Fruit fly (Drosophila melanogaster) whole organism, larva: ENCODE measurements around the gene CG14543.

Experiments
- noc ChIP-seq: fragments of 200-800 bp; sonication (Bioruptor generic); optimal IDR thresholded peaks from 3 replicates; lab custom pipeline; 2019; ENCODE audit warnings: missing biosample characterization, mild to moderate bottlenecking, missing genetic modification characterization, moderate library complexity

Gene CG14543

DNA sequence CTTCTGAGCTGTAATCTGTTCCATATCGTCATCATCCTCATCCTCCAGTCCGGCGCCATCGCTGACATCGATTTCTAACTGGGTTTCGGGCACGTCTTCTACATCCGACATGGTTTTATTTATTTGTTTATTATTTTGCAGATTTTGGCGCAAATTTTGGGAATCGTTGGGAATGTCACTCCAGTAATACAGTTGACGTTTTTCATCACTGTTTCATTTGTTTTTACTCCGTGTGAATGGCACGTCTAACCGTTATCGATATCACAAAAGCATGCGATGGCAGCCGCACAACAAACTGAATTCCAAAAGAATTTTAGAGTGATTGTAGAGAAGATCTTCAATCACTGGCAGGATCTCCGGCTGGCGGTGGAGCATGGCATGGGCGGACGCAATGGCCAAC lies at the start of gene CG14543, which contains the start of gene Sld5:
CG14543 (plus strand) TSS at position 250 of the 400 bp plus-strand sequence.
Sld5 (minus strand) TSS at position 167 of the 400 bp plus-strand sequence.
- TF ChIP-seq noc (tag; lab: Kevin White, UChicago), result no peak

DNA sequence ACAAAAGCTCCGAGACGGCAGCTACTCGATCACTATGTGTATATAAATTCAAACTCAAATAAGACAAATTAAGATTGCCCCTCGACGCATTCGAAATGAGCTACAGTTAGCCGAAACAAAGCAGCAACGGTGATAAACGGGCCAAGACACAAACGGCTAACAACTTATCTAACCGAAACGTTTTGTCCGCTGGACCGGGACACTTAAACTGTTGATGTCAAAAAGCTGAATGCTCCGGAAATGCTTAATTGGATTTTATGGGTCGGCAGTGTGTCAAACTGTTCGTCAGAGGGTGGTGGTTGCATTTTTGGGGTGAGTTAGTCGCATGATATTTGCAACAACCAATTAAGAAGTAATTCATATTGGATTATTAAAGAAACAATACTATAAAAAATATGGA lies 49.1 kb upstream of the CG14543 start:
- TF ChIP-seq noc (tag; lab: Kevin White, UChicago), result no peak

DNA sequence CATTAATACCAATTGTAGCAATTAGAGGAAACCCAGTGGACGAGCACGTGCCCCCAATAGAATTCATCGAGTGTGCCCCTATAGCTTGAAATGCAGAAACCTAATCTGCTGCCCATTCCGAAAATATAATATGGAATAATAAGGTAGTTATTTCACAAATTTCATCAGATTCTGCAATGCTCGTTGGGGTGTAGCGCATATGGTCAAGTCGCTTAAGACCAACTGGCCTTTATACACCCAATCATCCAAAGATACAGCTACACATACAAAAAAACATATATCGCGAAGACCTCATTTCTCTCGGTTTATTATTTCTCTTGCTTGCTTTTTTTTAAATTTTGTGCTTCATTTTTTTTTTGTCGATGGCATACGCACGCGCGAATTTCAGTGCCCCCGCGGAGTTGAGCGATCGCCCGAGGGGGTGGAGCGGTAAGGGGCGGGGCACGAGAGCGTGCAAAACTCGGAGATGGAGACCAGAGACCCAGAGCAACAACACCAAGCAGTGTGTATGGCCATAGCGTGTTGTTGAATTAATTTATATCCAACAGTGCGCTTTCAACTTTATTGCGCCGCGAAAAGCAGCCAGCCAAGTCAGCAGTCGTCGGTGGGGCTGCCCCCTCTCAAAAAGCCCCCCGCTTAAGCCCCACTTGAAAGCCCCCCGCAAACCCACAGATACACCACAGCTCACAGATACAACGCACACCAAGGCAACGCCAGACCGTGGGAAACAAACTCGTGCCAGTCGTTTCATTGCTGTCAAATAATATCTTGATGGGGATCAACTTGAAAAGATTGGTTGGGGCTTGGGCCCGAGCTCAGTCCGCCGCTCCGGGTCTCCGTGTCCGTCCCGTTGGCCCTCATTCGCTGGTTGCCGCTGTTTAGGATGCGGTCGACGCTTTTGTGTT lies 48.2 kb upstream of the CG14543 start:
- peak; percentile 56 for TF ChIP-seq noc (tag; lab: Kevin White, UChicago)

DNA sequence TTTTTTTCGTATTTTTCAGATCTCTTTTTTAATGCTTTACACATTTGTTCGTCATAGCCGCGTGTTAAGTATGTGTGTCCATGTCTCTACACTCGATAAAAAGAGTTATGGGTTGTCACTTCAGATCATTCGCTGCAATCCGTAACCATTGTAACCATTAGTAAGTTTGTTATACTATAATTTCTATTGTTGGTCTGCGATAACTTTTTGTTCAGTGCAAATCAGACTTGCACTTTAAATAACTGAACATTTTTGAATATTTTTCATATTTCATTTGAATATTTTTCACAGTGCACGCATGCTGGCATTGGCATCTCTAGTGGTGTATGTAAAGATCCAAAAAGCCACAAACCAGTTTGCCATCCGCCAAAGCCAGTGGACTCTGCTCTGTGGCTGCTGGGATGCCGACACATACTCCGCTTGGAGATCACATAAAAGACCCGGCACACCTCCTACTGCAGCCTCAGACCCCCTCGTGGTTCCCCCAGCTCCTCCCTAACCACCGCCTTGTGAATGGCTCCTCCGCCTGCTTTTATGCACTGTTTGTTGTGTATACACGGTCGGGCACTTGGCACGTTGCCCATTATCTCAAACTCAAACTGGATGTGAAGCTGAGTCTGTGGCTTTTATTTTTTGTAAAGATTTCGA lies 47.4 kb upstream of the CG14543 start:
- peak; percentile 85 for TF ChIP-seq noc (tag; lab: Kevin White, UChicago)

DNA sequence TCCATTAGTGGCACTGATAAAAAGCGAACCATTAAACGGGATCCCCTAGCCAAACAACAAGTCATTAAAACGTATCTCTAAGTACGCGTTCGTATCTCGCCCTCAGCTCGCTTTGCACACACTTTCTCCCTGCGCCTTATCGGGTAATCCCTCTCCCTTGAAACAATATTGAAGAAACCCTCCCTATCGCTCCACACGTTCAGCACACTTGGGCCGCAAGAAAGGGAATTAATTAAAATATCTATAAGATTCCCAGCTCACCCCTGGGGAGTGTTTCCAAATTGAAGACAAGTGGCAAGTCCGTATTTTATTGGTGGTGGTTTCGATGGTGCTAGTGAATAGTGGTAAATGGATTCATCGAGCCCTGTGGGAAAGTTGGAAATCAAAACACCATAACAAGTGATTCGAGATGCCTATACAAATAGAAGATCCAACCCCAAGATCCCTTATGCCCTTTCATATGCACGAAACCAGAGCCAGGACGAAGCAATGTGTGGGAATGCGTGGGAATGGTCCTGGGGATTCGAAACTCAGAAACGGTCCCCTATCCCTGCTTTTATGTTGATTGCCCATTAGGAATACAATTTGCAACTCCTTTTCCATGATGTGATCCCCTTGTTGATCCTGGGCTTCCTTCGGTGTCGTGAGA lies 46.5 kb upstream of the CG14543 start:
- no peak for TF ChIP-seq noc (tag; lab: Kevin White, UChicago)

DNA sequence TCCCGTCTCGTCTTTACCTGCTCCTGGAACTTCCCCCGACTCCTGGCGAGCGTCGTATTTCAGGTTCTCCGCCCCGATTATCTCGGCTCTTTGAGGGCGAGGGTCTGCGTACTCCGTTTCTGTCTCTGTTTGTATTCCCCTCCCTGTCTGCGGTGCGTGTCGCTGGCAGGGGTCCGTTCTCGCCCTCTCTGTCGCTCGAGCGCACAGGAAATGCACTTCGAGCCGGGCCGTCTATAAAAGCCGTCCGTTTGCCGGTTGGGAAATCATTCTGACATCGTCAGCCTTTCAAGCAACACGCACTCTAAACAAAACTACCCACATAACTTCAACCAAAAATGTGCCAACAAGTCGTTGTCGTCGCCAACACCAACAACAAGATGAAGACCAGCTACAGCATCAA lies 45.8 kb upstream of the CG14543 start:
- TF ChIP-seq noc (tag; lab: Kevin White, UChicago), result no peak

DNA sequence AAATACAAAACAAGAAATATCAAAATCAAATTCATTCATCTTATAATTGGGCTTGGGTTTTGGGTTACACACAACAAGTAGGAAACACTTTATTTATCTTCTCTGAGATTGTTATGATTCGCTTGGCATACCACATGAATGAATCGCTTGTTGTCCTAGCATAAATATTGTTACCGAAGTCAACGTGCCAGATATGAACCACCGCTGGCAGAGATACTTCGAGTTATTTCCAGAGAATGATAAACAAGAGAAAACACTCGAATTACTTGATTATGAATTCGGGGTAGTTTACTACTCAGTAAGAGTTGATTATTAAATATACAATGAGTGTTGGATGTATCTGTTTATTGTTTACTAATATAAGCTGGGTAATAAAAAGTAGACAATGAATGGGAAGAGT lies 44.9 kb upstream of the CG14543 start:
- TF ChIP-seq noc (tag; lab: Kevin White, UChicago), result no peak

DNA sequence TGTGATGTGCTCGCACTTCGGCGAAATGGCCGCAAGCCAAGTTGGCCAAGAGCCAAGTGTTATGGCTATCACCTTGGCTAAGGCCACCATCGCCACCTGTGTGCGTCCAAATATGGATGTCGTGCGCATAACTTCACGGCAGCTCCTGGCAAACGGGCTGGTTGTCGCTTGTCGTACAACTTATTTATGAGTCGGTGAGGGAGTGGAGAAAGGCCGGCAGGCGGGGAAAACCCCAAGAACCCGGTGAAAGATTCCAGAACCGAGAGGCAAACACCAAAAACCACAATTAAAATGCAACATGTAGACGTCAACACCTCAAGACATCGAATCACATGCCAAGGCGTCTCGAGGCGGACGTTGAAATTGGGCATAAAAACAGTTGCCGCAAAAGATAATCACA lies 44.1 kb upstream of the CG14543 start:
- TF ChIP-seq noc (tag; lab: Kevin White, UChicago), result no peak

DNA sequence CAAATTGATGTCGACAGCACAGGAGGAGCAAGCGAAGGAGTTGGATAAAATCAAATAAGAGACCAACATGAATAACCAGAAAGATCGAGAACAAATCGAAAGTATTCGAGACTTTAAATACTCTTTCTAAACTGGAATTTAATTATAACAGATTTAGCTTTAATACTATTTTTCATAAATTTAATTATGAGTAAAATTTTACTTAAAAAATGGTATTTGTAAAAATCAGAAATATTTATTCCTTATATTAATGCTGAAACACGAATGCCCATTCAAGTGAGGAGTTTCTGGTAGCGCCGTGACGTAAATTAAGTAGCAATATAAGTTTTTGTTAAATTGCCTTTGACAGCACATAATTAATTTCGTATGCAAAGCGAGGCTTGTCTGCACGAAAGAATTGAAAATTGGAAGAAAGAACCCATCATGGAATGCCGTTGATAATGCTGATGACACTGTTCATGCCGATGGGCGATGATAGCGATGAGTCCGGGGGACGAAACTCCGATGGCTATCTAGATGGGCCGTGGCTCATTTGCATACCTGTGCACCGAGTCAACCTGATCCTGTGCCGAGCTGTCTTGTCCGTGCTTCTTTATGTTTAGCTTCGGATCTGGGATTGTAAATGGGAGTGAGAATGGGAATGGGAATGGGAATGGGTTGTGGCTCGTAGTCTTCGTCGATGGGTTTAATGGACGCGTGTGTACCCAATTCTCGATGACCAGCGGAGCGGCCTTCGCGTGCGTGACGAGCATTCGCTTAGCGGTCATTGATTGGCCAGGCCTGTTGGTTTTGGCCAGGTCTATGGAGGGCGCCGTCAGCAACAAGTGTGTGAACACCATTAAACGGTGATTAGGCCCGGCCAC lies 43.4 kb upstream of the CG14543 start:
- peak; percentile 69 for TF ChIP-seq noc (tag; lab: Kevin White, UChicago)

DNA sequence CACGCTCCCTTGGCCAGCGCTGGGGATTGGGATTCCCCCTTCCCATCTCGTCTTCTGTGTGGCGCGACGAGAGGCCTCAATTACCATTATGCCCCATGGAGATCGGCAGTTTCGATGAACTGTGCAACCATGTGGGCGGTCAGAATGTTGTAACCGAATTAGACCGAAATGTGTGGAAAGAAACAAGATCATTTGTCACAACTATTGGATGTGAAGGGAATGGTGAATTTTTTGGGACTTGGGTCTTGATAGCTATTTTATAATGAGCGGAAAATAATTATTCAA lies 42.8 kb upstream of the CG14543 start:
- no peak for TF ChIP-seq noc (tag; lab: Kevin White, UChicago)

DNA sequence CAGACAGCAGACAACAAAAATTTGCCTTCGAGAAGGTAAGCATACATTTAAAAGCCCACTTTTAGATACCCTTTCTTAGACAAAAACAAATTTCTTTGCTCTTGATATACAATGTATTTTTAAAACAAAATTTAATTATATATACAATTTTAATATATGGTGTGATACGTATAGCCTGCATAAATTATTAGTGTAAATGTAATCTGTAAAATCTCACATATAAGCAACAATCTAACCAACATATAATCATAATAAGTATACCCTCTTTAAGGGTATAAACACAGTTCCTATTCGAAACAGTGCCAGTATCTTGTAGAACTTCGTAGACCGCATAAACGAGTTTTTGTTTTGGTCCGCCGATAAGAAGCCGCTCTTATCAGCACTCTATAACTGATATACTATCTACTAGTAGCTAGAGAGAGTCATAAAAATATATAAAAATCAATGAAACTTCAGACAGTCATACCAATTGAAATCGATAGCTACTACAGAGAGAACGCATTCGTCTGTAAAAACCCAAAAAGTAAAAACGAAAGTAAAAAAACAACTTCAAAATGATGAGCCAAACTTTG lies 42.1 kb upstream of the CG14543 start, which contains the start of gene Kaz-m1:
Kaz-m1 (plus strand) TSS at position 460 of the 572 bp plus-strand sequence.
- TF ChIP-seq noc (tag; lab: Kevin White, UChicago), result peak; percentile 65

DNA sequence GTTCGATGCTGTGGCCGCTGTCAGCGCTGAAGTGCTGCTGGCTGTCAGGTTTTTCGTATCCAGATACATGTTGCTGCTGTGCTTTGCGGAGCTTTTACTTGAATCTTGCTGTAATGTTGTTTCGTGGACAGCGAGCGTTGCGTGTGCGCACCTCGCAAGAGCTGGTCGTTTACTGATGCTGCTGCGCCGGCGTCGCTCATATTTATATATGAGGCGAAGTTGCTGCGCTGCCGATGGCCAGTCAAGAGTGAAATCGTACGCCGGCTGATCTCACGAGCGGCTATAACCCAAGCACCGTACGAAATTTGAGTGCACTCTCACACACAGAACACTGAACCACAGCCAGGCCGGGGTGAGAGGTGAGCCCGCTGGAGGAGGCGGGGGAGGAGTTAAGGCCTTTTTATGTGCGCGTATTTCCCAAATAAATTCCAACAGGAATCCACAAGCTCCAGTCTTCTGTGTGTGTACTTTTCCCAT lies 39.1 kb upstream of the CG14543 start:
- no peak for TF ChIP-seq noc (tag; lab: Kevin White, UChicago)

DNA sequence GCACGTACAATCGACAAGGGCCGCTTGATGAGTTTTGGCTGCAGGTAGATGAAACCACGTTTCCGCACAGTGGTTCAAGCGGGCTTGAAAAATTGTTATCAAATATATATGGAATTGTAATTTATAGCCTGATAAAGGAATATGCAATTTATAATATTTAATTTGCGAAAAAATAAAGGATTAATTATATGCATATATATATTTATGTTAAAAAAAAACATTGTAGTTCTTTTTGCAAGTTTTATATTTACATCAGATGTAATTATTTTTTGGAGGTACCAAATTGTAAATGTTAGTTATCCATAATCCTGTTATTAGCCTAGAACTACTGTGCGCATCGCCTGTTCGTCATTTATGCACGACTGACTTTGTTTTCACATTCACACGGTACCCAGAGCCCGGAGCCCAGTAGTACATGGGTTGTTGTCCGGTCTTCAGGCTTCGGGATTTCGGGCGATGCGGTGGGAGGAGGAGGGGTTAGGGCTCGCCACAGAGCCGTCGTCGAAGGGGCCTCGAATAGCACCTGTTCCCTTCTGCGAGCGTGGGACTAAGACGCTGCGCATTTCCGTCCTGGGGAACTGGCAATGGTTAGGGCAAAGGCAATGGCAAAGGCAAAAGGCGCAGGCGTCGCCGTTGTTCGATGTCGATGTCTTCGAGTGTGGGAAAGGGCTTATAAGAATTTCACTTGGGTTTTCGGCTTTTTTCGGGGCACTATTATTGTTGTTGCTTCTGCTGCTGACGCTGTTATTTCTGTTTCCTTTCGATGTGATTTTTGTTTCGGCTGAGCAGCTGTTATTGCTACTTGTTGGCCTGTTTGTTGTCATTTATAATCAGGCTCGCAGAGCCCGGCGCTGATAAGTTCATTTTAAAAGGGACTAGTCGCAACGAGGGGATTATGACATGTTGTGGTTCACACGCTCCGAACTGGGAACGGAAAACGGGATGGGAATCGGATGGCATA lies 38.4 kb upstream of the CG14543 start:
- peak; percentile 43 for TF ChIP-seq noc (tag; lab: Kevin White, UChicago)

DNA sequence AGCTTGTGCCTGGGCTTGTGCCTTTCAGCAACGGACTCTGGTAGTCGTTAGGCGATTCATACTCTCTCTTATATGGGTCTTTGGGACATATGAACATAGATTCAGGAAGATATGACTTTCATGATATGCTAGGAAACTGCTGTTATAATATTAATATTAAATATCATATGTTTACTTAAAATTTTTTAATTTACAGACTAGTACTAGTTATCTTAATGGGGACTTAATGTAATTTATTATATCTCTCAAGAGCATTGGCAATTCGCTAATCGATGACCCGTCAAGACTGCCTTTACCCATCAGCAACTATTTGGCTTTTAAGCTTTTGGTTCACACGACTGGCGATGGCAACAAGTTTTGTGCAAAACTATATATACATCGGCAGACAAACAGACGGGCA lies 37.2 kb upstream of the CG14543 start:
- TF ChIP-seq noc (tag; lab: Kevin White, UChicago), result no peak
